Worm (Caenorhabditis elegans) whole organism, L2 larva: ENCODE measurements around the gene F53B1.9.

Source experiments
- ama-1 ChIP-seq: fragments of 150-350 bp; optimal IDR thresholded peaks from 2 replicates; lab custom pipeline; 2018; ENCODE audit warnings: inconsistent platforms
- blmp-1 ChIP-seq: sonication (generic microtip); optimal IDR thresholded peaks from 2 replicates; lab custom pipeline; 2017; ENCODE audit warnings: missing genetic modification characterization, mild to moderate bottlenecking, missing compliant biosample characterization, antibody characterized with exemption, moderate library complexity; ENCODE audit not compliant: insufficient read depth
- elt-3 ChIP-seq: sonication (generic microtip); optimal IDR thresholded peaks from 2 replicates; lab custom pipeline; 2017; ENCODE audit warnings: missing biosample characterization, missing genetic modification characterization
- nhr-11 ChIP-seq: fragments of 150-350 bp; optimal IDR thresholded peaks from 2 replicates; lab custom pipeline; 2014; ENCODE audit warnings: missing biosample characterization, missing genetic modification characterization
- nhr-237 ChIP-seq: fragments of 150-350 bp; optimal IDR thresholded peaks from 2 replicates; lab custom pipeline; 2014; ENCODE audit warnings: missing biosample characterization, missing genetic modification characterization
- nhr-77 ChIP-seq: fragments of 150-350 bp; optimal IDR thresholded peaks from 2 replicates; lab custom pipeline; 2014; ENCODE audit warnings: missing biosample characterization, missing genetic modification characterization
- peb-1 ChIP-seq: fragments of 150-350 bp; optimal IDR thresholded peaks from 2 replicates; lab custom pipeline; 2014; ENCODE audit warnings: missing biosample characterization, missing genetic modification characterization
- snpc-4 ChIP-seq: fragments of 150-350 bp; optimal IDR thresholded peaks from 2 replicates; lab custom pipeline; 2014; ENCODE audit warnings: missing biosample characterization, missing genetic modification characterization
- unc-55 ChIP-seq: fragments of 150-350 bp; sonication (generic microtip); optimal IDR thresholded peaks from 3 replicates; lab custom pipeline; 2014; ENCODE audit warnings: missing biosample characterization, missing genetic modification reagents, missing genetic modification characterization
- unc-62 ChIP-seq: fragments of 150-350 bp; optimal IDR thresholded peaks from 2 replicates; lab custom pipeline; 2014; ENCODE audit warnings: missing biosample characterization, missing genetic modification reagents, missing genetic modification characterization
- ztf-11 ChIP-seq: sonication (generic microtip); optimal IDR thresholded peaks from 2 replicates; lab custom pipeline; 2017; ENCODE audit warnings: missing biosample characterization, missing genetic modification characterization

ce11 chrX:2089434-2089833 lies 42.2 kb downstream of the F53B1.9 start, which contains the start of gene lsy-2:
- TF ChIP-seq peb-1 (tag; lab: Kevin White, UChicago) = no peak
- TF ChIP-seq nhr-11 = no peak
- TF ChIP-seq unc-62 (GFP tag; lab: Kevin White, UChicago) = no peak
- no peak for TF ChIP-seq nhr-77
- no peak for TF ChIP-seq nhr-237
- TF ChIP-seq ama-1 (lab: Kevin White, UChicago) = no peak
- TF ChIP-seq unc-55 (GFP tag; lab: Kevin White, UChicago) = peak; percentile 33
- TF ChIP-seq blmp-1 (tag; lab: Kevin White, UChicago) = peak; percentile 29
- TF ChIP-seq ztf-11 = no peak
- no peak for TF ChIP-seq elt-3 (tag; lab: Kevin White, UChicago)
- TF ChIP-seq snpc-4 (tag; lab: Kevin White, UChicago) = no peak
